Worm (Caenorhabditis elegans): ENCODE measurements around the gene atp-4.

ce11 chrV:6441613-6442012 is 14.7 kb upstream of the atp-4 start, which contains the start of gene T05H4.15:
- no peak for TF ChIP-seq ztf-11 (tag; optimal IDR thresholded peaks at IDR 0.05)
- TF ChIP-seq lin-15B (tag; optimal IDR thresholded peaks at IDR 0.05), result no peak
- no peak for TF ChIP-seq aha-1 (tag)
- no peak for TF ChIP-seq tag-97 (GFP tag; IDR thresholded peaks at IDR 0.05)
- TF ChIP-seq skn-1 (tag; optimal IDR thresholded peaks at IDR 0.05), result no peak
- no peak for TF ChIP-seq aly-2 (tag; optimal IDR thresholded peaks at IDR 0.05)
- TF ChIP-seq pqm-1 (tag; optimal IDR thresholded peaks at IDR 0.05), result no peak
- no peak for TF ChIP-seq nhr-76 (tag; optimal IDR thresholded peaks at IDR 0.05)
- no peak for TF ChIP-seq lir-3 (tag; optimal IDR thresholded peaks at IDR 0.05)
- no peak for TF ChIP-seq fkh-10 (GFP tag; optimal IDR thresholded peaks at IDR 0.05)

Measured in whole organism, L4 larva.